Fruit fly (Drosophila melanogaster): ENCODE data around the gene Lsd-2.
A peak's percentile ranks its signal among the peaks of the same experiment; 100 is the strongest.

Gene Lsd-2

DNA sequence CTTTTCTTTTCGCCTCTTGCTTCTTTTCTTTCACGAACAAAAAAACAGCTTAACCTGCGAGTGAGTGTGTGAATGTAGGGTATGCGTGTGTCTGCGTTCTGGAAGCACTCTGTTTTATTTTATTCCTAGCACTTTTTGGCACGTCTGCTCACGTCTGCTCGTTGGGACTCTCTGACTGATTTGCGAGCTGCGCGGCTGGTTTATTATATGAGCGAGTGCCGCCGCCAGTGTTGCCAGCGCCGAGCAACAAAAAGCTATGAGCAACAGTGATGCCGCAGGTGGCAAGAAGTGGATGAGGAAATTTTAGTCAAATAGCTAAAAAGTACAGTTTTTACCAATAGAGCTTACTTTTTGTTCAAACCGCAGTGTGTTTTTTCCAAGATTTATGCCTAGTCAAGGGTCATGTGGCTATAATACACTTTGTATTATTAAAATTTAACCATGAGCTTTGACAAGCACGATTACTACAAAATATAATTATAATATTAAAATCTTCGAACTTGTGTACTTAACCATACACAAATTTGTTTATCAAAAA is at the start of gene Lsd-2 (continued):
- TF ChIP-seq Hr3 (GFP tag; optimal IDR thresholded peaks at IDR 0.05): no peak
- TF ChIP-seq CG18476 (GFP tag; optimal IDR thresholded peaks at IDR 0.05): no peak
- TF ChIP-seq CG17385 (GFP tag; optimal IDR thresholded peaks at IDR 0.05): no peak
- TF ChIP-seq CG11695 (GFP tag; IDR thresholded peaks at IDR 0.05): no peak
- no peak for TF ChIP-seq CG11696 (GFP tag; IDR thresholded peaks at IDR 0.05)
- TF ChIP-seq CG8388 (GFP tag; optimal IDR thresholded peaks at IDR 0.05): no peak
- no peak for TF ChIP-seq CG3995 (GFP tag; optimal IDR thresholded peaks at IDR 0.05)
- no peak for TF ChIP-seq Scr (GFP tag; IDR thresholded peaks at IDR 0.05; ENCODE audit: partially characterized antibody)
- no peak for TF ChIP-seq CG14441 (GFP tag; IDR thresholded peaks at IDR 0.05)
- TF ChIP-seq CG9727 (GFP tag; optimal IDR thresholded peaks at IDR 0.05): peak; percentile 32
- no peak for TF ChIP-seq ac (GFP tag; optimal IDR thresholded peaks at IDR 0.05)
- no peak for TF ChIP-seq Lim3 (GFP tag; IDR thresholded peaks at IDR 0.05)
- peak; percentile 11 for TF ChIP-seq NC2α (GFP tag; optimal IDR thresholded peaks at IDR 0.05)
- peak; percentile 55 for TF ChIP-seq CG13624 (GFP tag; optimal IDR thresholded peaks at IDR 0.05)
- TF ChIP-seq CG12236 (GFP tag; optimal IDR thresholded peaks at IDR 0.05): no peak
- TF ChIP-seq dati (GFP tag; IDR thresholded peaks at IDR 0.05): no peak
- TF ChIP-seq CG2116 (GFP tag; optimal IDR thresholded peaks at IDR 0.05): no peak
- no peak for TF ChIP-seq CG15479 (GFP tag; optimal IDR thresholded peaks at IDR 0.05)
- TF ChIP-seq pnt (GFP tag; optimal IDR thresholded peaks at IDR 0.05): no peak
- no peak for TF ChIP-seq prd (optimal IDR thresholded peaks at IDR 0.05)
- peak; percentile 39; the same call in 2 of the 3 replicates for TF ChIP-seq prd (GFP tag; IDR thresholded peaks at IDR 0.05)
- TF ChIP-seq CG12659 (GFP tag; optimal IDR thresholded peaks at IDR 0.05): peak; percentile 30
- TF ChIP-seq pb (GFP tag; optimal IDR thresholded peaks at IDR 0.05): no peak
- TF ChIP-seq CG32767 (GFP tag; IDR thresholded peaks at IDR 0.05): no peak
- TF ChIP-seq esg (GFP tag; conservative IDR thresholded peaks at IDR 0.05): no peak
- no peak for TF ChIP-seq da (GFP tag; optimal IDR thresholded peaks at IDR 0.05)
- TF ChIP-seq CG16813 (GFP tag; IDR thresholded peaks at IDR 0.05; ENCODE audit: partially characterized antibody): no peak
- no peak for TF ChIP-seq CG7357 (GFP tag; IDR thresholded peaks at IDR 0.05)
- 0 out of 2 replicates have a peak, but pooled peaks have one; percentile 17 for TF ChIP-seq CG10366 (GFP tag; IDR thresholded peaks at IDR 0.05)
- TF ChIP-seq Dbx (GFP tag; IDR thresholded peaks at IDR 0.05): peak; percentile 60; the same call in 1 of the 3 replicates
- TF ChIP-seq caup (GFP tag; optimal IDR thresholded peaks at IDR 0.05; ENCODE audit: severe bottlenecking): peak; percentile 47
- TF ChIP-seq CG11085 (GFP tag; IDR thresholded peaks at IDR 0.05): no peak
- TF ChIP-seq CG15073 (GFP tag; optimal IDR thresholded peaks at IDR 0.05): no peak
- TF ChIP-seq dan (GFP tag; IDR thresholded peaks at IDR 0.05): no peak
- 0 out of 2 replicates have a peak, but pooled peaks have one; percentile 37 for TF ChIP-seq rib (GFP tag; IDR thresholded peaks at IDR 0.05)
- no peak for TF ChIP-seq CG9817 (tag; optimal IDR thresholded peaks at IDR 0.05)
- no peak for TF ChIP-seq CG17802 (tag; optimal IDR thresholded peaks at IDR 0.05)
- no peak for TF ChIP-seq Six4 (GFP tag; optimal IDR thresholded peaks at IDR 0.05)
- TF ChIP-seq CG1832 (GFP tag; optimal IDR thresholded peaks at IDR 0.05): no peak
- TF ChIP-seq dm (GFP tag; optimal IDR thresholded peaks at IDR 0.05): no peak
- TF ChIP-seq CG3065 (GFP tag; optimal IDR thresholded peaks at IDR 0.05): no peak
- no peak for TF ChIP-seq Taf1 (GFP tag; IDR thresholded peaks at IDR 0.05)
- no peak for TF ChIP-seq bsh (GFP tag; optimal IDR thresholded peaks at IDR 0.05)
- no peak for TF ChIP-seq sens-2 (GFP tag; IDR thresholded peaks at IDR 0.05)
- TF ChIP-seq CG14710 (tag; optimal IDR thresholded peaks at IDR 0.05): peak; percentile 17
- no peak for TF ChIP-seq slou (GFP tag; optimal IDR thresholded peaks at IDR 0.05)
- peak; percentile 28 for TF ChIP-seq Dip3 (GFP tag; optimal IDR thresholded peaks at IDR 0.05)
- TF ChIP-seq CG13894 (tag; optimal IDR thresholded peaks at IDR 0.05): peak; percentile 35
- TF ChIP-seq CG31441 (GFP tag; IDR thresholded peaks at IDR 0.05): no peak
- peak; percentile 38 for TF ChIP-seq gem (tag; optimal IDR thresholded peaks at IDR 0.05)
- peak; percentile 58 for TF ChIP-seq CG10543 (GFP tag; optimal IDR thresholded peaks at IDR 0.05)
- TF ChIP-seq emc (GFP tag; optimal IDR thresholded peaks at IDR 0.05): no peak
